Worm (Caenorhabditis elegans) whole organism, young adult: ENCODE results near the gene cut-4.
A peak's percentile ranks its signal among the peaks of the same experiment; 100 is the strongest.

Experiments used
- F52B5.7 ChIP-seq: sonication (generic microtip); optimal IDR thresholded peaks from 2 replicates; lab custom pipeline; 2016; ENCODE audit warnings: mild to moderate bottlenecking, missing genetic modification characterization, missing compliant biosample characterization
- ccch-3 ChIP-seq: fragments of 200-800 bp; sonication (Bioruptor generic); optimal IDR thresholded peaks from 2 replicates; lab custom pipeline; 2018; ENCODE audit warnings: mild to moderate bottlenecking, missing genetic modification characterization, missing compliant biosample characterization
- dpl-1 ChIP-seq: fragments of 150-350 bp; optimal IDR thresholded peaks from 2 replicates; lab custom pipeline; 2014; ENCODE audit warnings: missing biosample characterization, missing genetic modification reagents, missing genetic modification characterization
- fkh-3 ChIP-seq: sonication (generic microtip); optimal IDR thresholded peaks from 2 replicates; lab custom pipeline; 2016; ENCODE audit warnings: mild to moderate bottlenecking, missing genetic modification characterization, missing compliant biosample characterization
- gei-17 ChIP-seq: fragments of 200-800 bp; sonication (Bioruptor generic); optimal IDR thresholded peaks from 2 replicates; lab custom pipeline; 2018; ENCODE audit warnings: mild to moderate bottlenecking, missing genetic modification characterization, missing compliant biosample characterization
- him-1 ChIP-seq: sonication (generic microtip); optimal IDR thresholded peaks from 2 replicates; lab custom pipeline; 2016; ENCODE audit warnings: missing genotype, missing genetic modification reagents, missing genetic modification characterization, missing compliant biosample characterization
- madf-10 ChIP-seq: sonication (generic microtip); optimal IDR thresholded peaks from 2 replicates; lab custom pipeline; 2016; ENCODE audit warnings: mild to moderate bottlenecking, missing genetic modification characterization, missing compliant biosample characterization
- madf-8 ChIP-seq: fragments of 200-800 bp; sonication (Bioruptor generic); conservative IDR thresholded peaks from 2 replicates; pipeline ENCODE4 v1.3.6; 2022; ENCODE audit warnings: missing genetic modification reagents, missing genetic modification characterization, missing compliant biosample characterization
- mcd-1 ChIP-seq: fragments of 200-800 bp; sonication (Bioruptor generic); IDR thresholded peaks from 2 replicates; pipeline ENCODE4 v1.3.6; 2022; ENCODE audit warnings: missing genetic modification reagents, missing genetic modification characterization, missing compliant biosample characterization
- nfya-1 ChIP-seq: sonication (generic microtip); optimal IDR thresholded peaks from 2 replicates; lab custom pipeline; 2017; ENCODE audit warnings: antibody characterized with exemption, missing compliant biosample characterization, missing genetic modification characterization, borderline replicate concordance; ENCODE audit not compliant: insufficient read depth
- somi-1 ChIP-seq: fragments of 200-800 bp; sonication (Bioruptor generic); optimal IDR thresholded peaks from 2 replicates; lab custom pipeline; 2018; ENCODE audit warnings: mild to moderate bottlenecking, missing genetic modification characterization, missing compliant biosample characterization
- unc-62 ChIP-seq: fragments of 150-350 bp; optimal IDR thresholded peaks from 2 replicates; lab custom pipeline; 2014; ENCODE audit warnings: missing biosample characterization, missing genetic modification reagents, missing genetic modification characterization

DNA sequence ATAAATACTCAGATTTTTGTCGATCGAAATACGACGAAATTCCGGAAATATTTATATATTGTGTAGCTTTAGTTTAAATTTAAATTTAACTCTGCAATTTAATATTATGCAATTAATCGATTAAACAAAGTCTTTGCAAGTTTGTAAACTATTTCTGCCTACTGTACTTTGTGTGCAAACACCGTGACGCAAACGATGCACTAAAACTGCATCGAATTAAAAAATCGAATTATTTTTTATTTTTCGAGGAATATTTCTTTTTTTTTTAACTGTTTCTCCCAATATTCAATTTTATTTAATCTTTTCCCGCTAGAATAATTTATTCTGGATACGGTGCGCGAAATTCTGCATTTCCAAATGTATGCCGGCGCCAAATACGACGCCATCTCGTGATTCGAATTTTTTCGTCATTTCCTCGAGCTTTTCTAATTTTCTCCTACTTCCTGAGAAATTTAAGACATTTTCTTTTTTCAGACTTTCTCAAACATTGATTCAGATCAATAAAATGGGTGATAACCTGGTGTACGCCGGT lies 19.5 kb upstream of the cut-4 start, which contains the start of gene eif-2A:
- TF ChIP-seq unc-62 (GFP tag; lab: Kevin White, UChicago) (no peak), F52B5.7 (tag; lab: Kevin White, UChicago) (no peak), dpl-1 (peak; percentile 72), nfya-1 (tag; lab: Kevin White, UChicago) (no peak), madf-10 (tag; lab: Kevin White, UChicago) (no peak), gei-17 (no peak), ccch-3 (GFP tag; lab: Kevin White, UChicago) (no peak), madf-8 (peak; percentile 83), somi-1 (no peak), mcd-1 (GFP tag; lab: Robert Waterston, UW) (no peak), fkh-3 (tag; lab: Kevin White, UChicago) (no peak), him-1 (tag; lab: Kevin White, UChicago) (no peak)
